Fruit fly (Drosophila melanogaster): Measurements from ENCODE around the gene Yp3.

Gene Yp3

dm6 chrX:13749873-13750241 lies 9.5 kb upstream of the Yp3 start:
- TF ChIP-seq ey (GFP tag; optimal IDR thresholded peaks at IDR 0.05): no peak
- TF ChIP-seq Vsx2 (GFP tag; optimal IDR thresholded peaks at IDR 0.05; ENCODE audit: partially characterized antibody): no peak
- TF ChIP-seq lola (GFP tag; optimal IDR thresholded peaks at IDR 0.05): no peak
- TF ChIP-seq CG32264 (GFP tag; optimal IDR thresholded peaks at IDR 0.05): no peak

dm6 chrX:13752543-13753046 lies 6.8 kb upstream of the Yp3 start:
- TF ChIP-seq Rel (GFP tag; optimal IDR thresholded peaks at IDR 0.05) (no peak), Rel (tag; optimal IDR thresholded peaks at IDR 0.05) (no peak)

dm6 chrX:13753101-13753758 lies 6.1 kb upstream of the Yp3 start:
- TF ChIP-seq Rel (GFP tag; optimal IDR thresholded peaks at IDR 0.05) (no peak), Rel (tag; optimal IDR thresholded peaks at IDR 0.05) (peak; percentile 78), lola (GFP tag; optimal IDR thresholded peaks at IDR 0.05) (no peak), usp (GFP tag; optimal IDR thresholded peaks at IDR 0.05) (no peak), psq (GFP tag; optimal IDR thresholded peaks at IDR 0.05) (peak; percentile 94), CrebA (GFP tag; optimal IDR thresholded peaks at IDR 0.05; ENCODE audit: borderline replicate concordance) (peak; percentile 29)

- TF ChIP-seq jim (GFP tag; optimal IDR thresholded peaks at IDR 0.05) (no peak), br (GFP tag; optimal IDR thresholded peaks at IDR 0.05) (no peak), Hr78 (GFP tag; optimal IDR thresholded peaks at IDR 0.05) (no peak), Mio (GFP tag; optimal IDR thresholded peaks at IDR 0.05) (no peak), woc (GFP tag; optimal IDR thresholded peaks at IDR 0.05) (no peak), foxo (GFP tag; optimal IDR thresholded peaks at IDR 0.05) (no peak), Abd-B (GFP tag; optimal IDR thresholded peaks at IDR 0.05) (no peak), sv (GFP tag; optimal IDR thresholded peaks at IDR 0.05) (no peak), N (GFP tag; optimal IDR thresholded peaks at IDR 0.05) (no peak), usp (GFP tag; optimal IDR thresholded peaks at IDR 0.05) (no peak), brk (GFP tag; optimal IDR thresholded peaks at IDR 0.05) (no peak), rgr (GFP tag; optimal IDR thresholded peaks at IDR 0.05) (no peak), Hnf4 (GFP tag; optimal IDR thresholded peaks at IDR 0.05) (no peak), CrebA (GFP tag; optimal IDR thresholded peaks at IDR 0.05; ENCODE audit: borderline replicate concordance) (no peak), dsf (GFP tag; optimal IDR thresholded peaks at IDR 0.05; ENCODE audit: borderline replicate concordance) (no peak), sage (GFP tag; optimal IDR thresholded peaks at IDR 0.05) (no peak), Dif (GFP tag; optimal IDR thresholded peaks at IDR 0.05; ENCODE audit: partially characterized antibody) (no peak), Vsx2 (GFP tag; optimal IDR thresholded peaks at IDR 0.05; ENCODE audit: partially characterized antibody) (no peak), CG9705 (GFP tag; optimal IDR thresholded peaks at IDR 0.05) (no peak), Dfd (GFP tag; optimal IDR thresholded peaks at IDR 0.05) (no peak)
Observed at dm6 chrX:13753775-13754174, 5.6 kb upstream of the Yp3 start.

- TF ChIP-seq Vsx2 (GFP tag; optimal IDR thresholded peaks at IDR 0.05; ENCODE audit: partially characterized antibody) (no peak), lola (GFP tag; optimal IDR thresholded peaks at IDR 0.05) (no peak), ey (GFP tag; optimal IDR thresholded peaks at IDR 0.05) (peak; percentile 46), usp (GFP tag; optimal IDR thresholded peaks at IDR 0.05) (no peak), pan (optimal IDR thresholded peaks at IDR 0.05) (no peak), Hr78 (GFP tag; optimal IDR thresholded peaks at IDR 0.05) (no peak), brk (GFP tag; optimal IDR thresholded peaks at IDR 0.05) (no peak), jim (GFP tag; optimal IDR thresholded peaks at IDR 0.05) (no peak), dsf (GFP tag; optimal IDR thresholded peaks at IDR 0.05; ENCODE audit: borderline replicate concordance) (no peak), HLH106 (tag; optimal IDR thresholded peaks at IDR 0.05) (no peak), CG32264 (GFP tag; optimal IDR thresholded peaks at IDR 0.05) (peak; percentile 3), CrebA (GFP tag; optimal IDR thresholded peaks at IDR 0.05; ENCODE audit: borderline replicate concordance) (no peak), N (GFP tag; optimal IDR thresholded peaks at IDR 0.05) (no peak), Jra (GFP tag; optimal IDR thresholded peaks at IDR 0.05) (no peak), Myc (optimal IDR thresholded peaks at IDR 0.05) (no peak), woc (GFP tag; optimal IDR thresholded peaks at IDR 0.05) (peak; percentile 50), Hr83 (GFP tag; optimal IDR thresholded peaks at IDR 0.05; ENCODE audit: poor library complexity, severe bottlenecking) (no peak), Hnf4 (GFP tag; optimal IDR thresholded peaks at IDR 0.05) (peak; percentile 34), h (GFP tag; optimal IDR thresholded peaks at IDR 0.05) (peak; percentile 66), dmrt93B (GFP tag; optimal IDR thresholded peaks at IDR 0.05) (no peak), br (GFP tag; optimal IDR thresholded peaks at IDR 0.05) (peak; percentile 38), sv (GFP tag; optimal IDR thresholded peaks at IDR 0.05) (no peak), Rel (GFP tag; optimal IDR thresholded peaks at IDR 0.05) (peak; percentile 25), Rel (tag; optimal IDR thresholded peaks at IDR 0.05) (no peak), rgr (GFP tag; optimal IDR thresholded peaks at IDR 0.05) (peak; percentile 55), sage (GFP tag; optimal IDR thresholded peaks at IDR 0.05) (peak; percentile 46), CG9705 (GFP tag; optimal IDR thresholded peaks at IDR 0.05) (no peak), Sp1 (GFP tag; optimal IDR thresholded peaks at IDR 0.05) (peak; percentile 49), fru (GFP tag; optimal IDR thresholded peaks at IDR 0.05) (peak; percentile 38), Dfd (GFP tag; optimal IDR thresholded peaks at IDR 0.05) (no peak), Mio (GFP tag; optimal IDR thresholded peaks at IDR 0.05) (no peak), GATAd (GFP tag; optimal IDR thresholded peaks at IDR 0.05) (no peak), tai (GFP tag; optimal IDR thresholded peaks at IDR 0.05) (no peak), Dif (GFP tag; optimal IDR thresholded peaks at IDR 0.05; ENCODE audit: partially characterized antibody) (no peak), psq (GFP tag; optimal IDR thresholded peaks at IDR 0.05) (peak; percentile 95), foxo (GFP tag; optimal IDR thresholded peaks at IDR 0.05) (peak in 1 of 2 experiments; percentile 64), Abd-B (GFP tag; optimal IDR thresholded peaks at IDR 0.05) (no peak)
Observed at dm6 chrX:13754476-13754875, 4.9 kb upstream of the Yp3 start.

All from whole organism, wandering third instar larva.